Worm (Caenorhabditis elegans) whole organism, L1 larva: ENCODE measurements around the gene T05C12.15.

Experiments
- alr-1 ChIP-seq: fragments of 200-800 bp; sonication (Bioruptor generic); optimal IDR thresholded peaks from 2 replicates; lab custom pipeline; 2018; ENCODE audit warnings: borderline replicate concordance, mild to moderate bottlenecking, missing genetic modification characterization, missing compliant biosample characterization
- ces-1 ChIP-seq: fragments of 150-350 bp; optimal IDR thresholded peaks from 2 replicates; lab custom pipeline; 2014; ENCODE audit warnings: missing biosample characterization, missing genetic modification reagents, missing genetic modification characterization
- dpl-1 ChIP-seq, 3 experiments: fragments of 150-350 bp in 2 of 3; sonication (generic microtip) in 1 of 3; optimal IDR thresholded peaks; 2 replicates each; lab custom pipeline; 2014 to 2017; ENCODE audit warnings: missing biosample characterization in 3 of 3, missing genetic modification characterization in 3 of 3, missing genetic modification reagents in 3 of 3
- egl-27 ChIP-seq, 2 experiments: fragments of 150-350 bp in 1 of 2; sonication (generic microtip); optimal IDR thresholded peaks; 3 replicates each; lab custom pipeline; 2017 to 2018; ENCODE audit warnings: missing biosample characterization in 2 of 2, missing genetic modification characterization in 2 of 2, missing genetic modification reagents in 2 of 2
- mdl-1 ChIP-seq, 2 experiments: fragments of 150-350 bp; optimal IDR thresholded peaks; 2 replicates each; lab custom pipeline; 2014 to 2017; ENCODE audit warnings: missing biosample characterization in 2 of 2, missing genetic modification characterization in 2 of 2, inconsistent platforms in 1 of 2
- nhr-76 ChIP-seq: sonication (generic microtip); optimal IDR thresholded peaks from 2 replicates; lab custom pipeline; 2017; ENCODE audit warnings: missing biosample characterization, missing genetic modification characterization
- nhr-77 ChIP-seq: fragments of 150-350 bp; optimal IDR thresholded peaks from 2 replicates; lab custom pipeline; 2014; ENCODE audit warnings: missing biosample characterization, missing genetic modification characterization
- snu-23 ChIP-seq: sonication (generic microtip); optimal IDR thresholded peaks from 2 replicates; lab custom pipeline; 2016; ENCODE audit warnings: missing genetic modification characterization, missing compliant biosample characterization
- zip-4 ChIP-seq: fragments of 200-800 bp; sonication (Bioruptor generic); optimal IDR thresholded peaks from 2 replicates; lab custom pipeline; 2018; ENCODE audit warnings: mild to moderate bottlenecking, missing genetic modification characterization, moderate library complexity, missing compliant biosample characterization

DNA sequence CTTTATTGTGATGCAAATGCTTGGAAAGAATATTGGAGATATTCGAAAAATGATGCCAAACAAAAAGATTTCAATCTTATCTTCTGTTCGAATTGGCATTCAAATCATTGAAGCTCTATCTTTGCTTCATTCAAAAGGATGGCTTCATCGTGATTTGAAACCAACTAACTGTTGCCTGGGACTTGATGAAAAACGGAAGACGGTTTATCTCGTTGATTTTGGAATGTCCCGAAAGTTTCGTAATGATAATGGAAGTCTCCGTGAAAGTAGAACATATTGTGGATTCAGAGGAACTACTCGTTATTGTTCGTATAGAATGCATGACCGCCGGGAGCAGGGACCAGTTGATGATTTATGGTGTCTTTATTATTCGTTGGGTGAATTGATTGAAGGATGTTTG lies 4.8 kb downstream of the T05C12.15 start:
- TF ChIP-seq mdl-1 (tag; optimal IDR thresholded peaks at IDR 0.05; lab: Kevin White, UChicago): no peak
- TF ChIP-seq alr-1 (tag; lab: Kevin White, UChicago): no peak
- no peak for TF ChIP-seq snu-23
- TF ChIP-seq dpl-1 (GFP tag; optimal IDR thresholded peaks at IDR 0.05; lab: Kevin White, UChicago): no peak
- no peak for TF ChIP-seq nhr-77 (tag; lab: Kevin White, UChicago)
- no peak for TF ChIP-seq egl-27 (tag; optimal IDR thresholded peaks at IDR 0.05; lab: Kevin White, UChicago)
- no peak for TF ChIP-seq ces-1 (GFP tag; lab: Kevin White, UChicago)
- TF ChIP-seq nhr-76 (tag; lab: Kevin White, UChicago): no peak
- TF ChIP-seq zip-4 (GFP tag; lab: Kevin White, UChicago): no peak
